Worm (Caenorhabditis elegans): Measurements from ENCODE around the gene C25H3.11.

Gene C25H3.11

ce11 chrII:5701485-5701884 lies 12.6 kb upstream of the C25H3.11 start (continued):
- peak; percentile 12 for TF ChIP-seq F16B12.6 (tag; optimal IDR thresholded peaks at IDR 0.05)
- TF ChIP-seq xbp-1 (tag; optimal IDR thresholded peaks at IDR 0.05): peak; percentile 67
- no peak for TF ChIP-seq C34B4.2 (tag; optimal IDR thresholded peaks at IDR 0.05)
- TF ChIP-seq hlh-4 (tag; optimal IDR thresholded peaks at IDR 0.05): no peak
- TF ChIP-seq efl-1 (optimal IDR thresholded peaks at IDR 0.05): peak; percentile 56 to 69
- peak; percentile 32 to 95 for TF ChIP-seq efl-1 (GFP tag; optimal IDR thresholded peaks at IDR 0.05 in 1 of 2)
- peak; percentile 36 for TF ChIP-seq lin-15B (tag; optimal IDR thresholded peaks at IDR 0.05)
- TF ChIP-seq sox-4 (tag; optimal IDR thresholded peaks at IDR 0.05): no peak
- TF ChIP-seq pax-3 (tag; optimal IDR thresholded peaks at IDR 0.05): no peak
- TF ChIP-seq skn-1 (tag; optimal IDR thresholded peaks at IDR 0.05): peak; percentile 34
- no peak for TF ChIP-seq alr-1 (tag; optimal IDR thresholded peaks at IDR 0.05; ENCODE audit: borderline replicate concordance)
- peak; percentile 55 to 77 for TF ChIP-seq lsy-2 (tag; optimal IDR thresholded peaks at IDR 0.05)
- peak; percentile 87 for TF ChIP-seq elt-2 (tag; optimal IDR thresholded peaks at IDR 0.05)
- TF ChIP-seq aly-2 (tag; optimal IDR thresholded peaks at IDR 0.05): peak; percentile 49
- no peak for TF ChIP-seq nhr-28 (tag; optimal IDR thresholded peaks at IDR 0.05)
- peak; percentile 54 for TF ChIP-seq sup-37 (GFP tag; optimal IDR thresholded peaks at IDR 0.05)
- TF ChIP-seq lin-39 (tag; optimal IDR thresholded peaks at IDR 0.05): peak; percentile 87
- TF ChIP-seq ama-1 (optimal IDR thresholded peaks at IDR 0.05): peak; percentile 84
- peak; percentile 71 for TF ChIP-seq lin-14 (GFP tag; optimal IDR thresholded peaks at IDR 0.05)
- no peak for TF ChIP-seq ces-1 (GFP tag; optimal IDR thresholded peaks at IDR 0.05)
- peak; percentile 60 for TF ChIP-seq nhr-77 (tag; optimal IDR thresholded peaks at IDR 0.05)
- no peak for TF ChIP-seq vab-15 (tag; optimal IDR thresholded peaks at IDR 0.05)
- TF ChIP-seq hlh-17 (GFP tag; optimal IDR thresholded peaks at IDR 0.05; ENCODE audit: borderline replicate concordance): no peak
- TF ChIP-seq swsn-7 (tag; optimal IDR thresholded peaks at IDR 0.05): peak; percentile 78
- no peak for TF ChIP-seq ets-5 (GFP tag; IDR thresholded peaks at IDR 0.05)
- peak; percentile 89 for TF ChIP-seq nhr-71 (tag; optimal IDR thresholded peaks at IDR 0.05)
- peak; percentile 89 for TF ChIP-seq nhr-47 (tag; optimal IDR thresholded peaks at IDR 0.05)

- TF ChIP-seq hlh-4 (tag; optimal IDR thresholded peaks at IDR 0.05): no peak
- TF ChIP-seq mab-9 (GFP tag; IDR thresholded peaks at IDR 0.05): no peak
- TF ChIP-seq jun-1 (tag; optimal IDR thresholded peaks at IDR 0.05): no peak
- no peak for TF ChIP-seq ztf-11 (tag; optimal IDR thresholded peaks at IDR 0.05)
- peak; percentile 39 for TF ChIP-seq nhr-71 (tag; optimal IDR thresholded peaks at IDR 0.05)
- no peak for TF ChIP-seq C34B4.2 (tag; optimal IDR thresholded peaks at IDR 0.05)
- no peak for TF ChIP-seq elt-3 (tag; optimal IDR thresholded peaks at IDR 0.05)
- TF ChIP-seq tbx-2 (tag; optimal IDR thresholded peaks at IDR 0.05): no peak
- no peak for TF ChIP-seq sup-37 (GFP tag; optimal IDR thresholded peaks at IDR 0.05)
- TF ChIP-seq pag-3 (tag; optimal IDR thresholded peaks at IDR 0.05; ENCODE audit: borderline replicate concordance, insufficient read depth): no peak
- no peak for TF ChIP-seq nhr-85 (tag)
- no peak for TF ChIP-seq unc-62 (GFP tag; optimal IDR thresholded peaks at IDR 0.05)
- peak; percentile 33 for TF ChIP-seq snu-23 (GFP tag; optimal IDR thresholded peaks at IDR 0.05)
- peak; percentile 19 for TF ChIP-seq nhr-20 (tag; optimal IDR thresholded peaks at IDR 0.05)
- peak; percentile 6 for TF ChIP-seq lin-14 (GFP tag; optimal IDR thresholded peaks at IDR 0.05)
- TF ChIP-seq skn-1 (tag; optimal IDR thresholded peaks at IDR 0.05): no peak
- no peak for TF ChIP-seq pqm-1 (tag; optimal IDR thresholded peaks at IDR 0.05)
- TF ChIP-seq mep-1 (tag; optimal IDR thresholded peaks at IDR 0.05): no peak
- no peak for TF ChIP-seq mef-2 (tag; optimal IDR thresholded peaks at IDR 0.05)
- no peak for TF ChIP-seq elt-2 (tag; optimal IDR thresholded peaks at IDR 0.05)
- no peak for TF ChIP-seq ces-1 (GFP tag; optimal IDR thresholded peaks at IDR 0.05)
- no peak for TF ChIP-seq hpl-2 (GFP tag; optimal IDR thresholded peaks at IDR 0.05)
- no peak for TF ChIP-seq unc-98 (GFP tag; IDR thresholded peaks at IDR 0.05)
- TF ChIP-seq fkh-8 (tag; optimal IDR thresholded peaks at IDR 0.05): no peak
- no peak for TF ChIP-seq sptf-1 (tag; optimal IDR thresholded peaks at IDR 0.05)
- TF ChIP-seq rnt-1 (tag; optimal IDR thresholded peaks at IDR 0.05): peak; percentile 44
- no peak for TF ChIP-seq grh-1 (GFP tag; IDR thresholded peaks at IDR 0.05)
- no peak for TF ChIP-seq lin-13 (GFP tag; optimal IDR thresholded peaks at IDR 0.05)
- no peak for TF ChIP-seq nhr-12 (tag; optimal IDR thresholded peaks at IDR 0.05)
- no peak for TF ChIP-seq ama-1 (optimal IDR thresholded peaks at IDR 0.05)
- TF ChIP-seq fkh-10 (GFP tag; optimal IDR thresholded peaks at IDR 0.05): no peak
- TF ChIP-seq aly-2 (tag; optimal IDR thresholded peaks at IDR 0.05): no peak
- TF ChIP-seq blmp-1 (tag; optimal IDR thresholded peaks at IDR 0.05): peak; percentile 20
- TF ChIP-seq ets-5 (GFP tag; IDR thresholded peaks at IDR 0.05): no peak
- TF ChIP-seq ceh-88 (GFP tag; IDR thresholded peaks at IDR 0.05): no peak
- TF ChIP-seq lir-3 (tag; optimal IDR thresholded peaks at IDR 0.05; ENCODE audit: poor library complexity): no peak
These were observed 10.0 kb upstream of the C25H3.11 start, which contains the start of the genes C25H3.10 and C25H3.1 for ce11 chrII:5698869-5699268. Gene C25H3.10 (minus strand): TSS chrII:5698969. Gene C25H3.1 (plus strand): TSS chrII:5699071.
